Worm (Caenorhabditis elegans): ENCODE results near the gene nhr-52.

DNA sequence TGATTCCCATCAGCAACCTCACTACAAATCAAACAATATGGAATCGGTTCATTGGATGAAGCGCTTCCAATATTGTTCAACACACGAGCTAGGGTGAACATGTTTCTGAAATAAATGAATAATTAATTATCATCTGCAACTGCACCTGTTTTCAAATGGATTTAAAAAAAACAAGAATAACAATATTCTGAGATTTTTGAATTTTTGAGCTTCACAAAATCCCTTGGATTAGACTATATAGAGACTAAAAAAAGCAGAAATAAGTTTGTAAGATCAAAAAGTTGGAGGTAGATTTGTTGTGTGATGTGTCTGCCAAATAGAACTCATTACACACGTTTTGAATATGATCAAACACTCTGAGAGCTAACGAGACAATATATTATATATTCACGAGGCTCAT lies 22.5 kb downstream of the nhr-52 start, which contains the start of gene nhr-199:
- TF ChIP-seq mxl-1 (tag; optimal IDR thresholded peaks at IDR 0.05) = no peak
- TF ChIP-seq F39B2.1 (GFP tag; IDR thresholded peaks at IDR 0.05) = no peak
- no peak for TF ChIP-seq unc-62 (GFP tag; optimal IDR thresholded peaks at IDR 0.05)
- no peak for TF ChIP-seq ceh-58 (GFP tag; IDR thresholded peaks at IDR 0.05)
- TF ChIP-seq B0019.2 (GFP tag; conservative IDR thresholded peaks at IDR 0.05) = no peak
- no peak for TF ChIP-seq ets-4 (GFP tag; optimal IDR thresholded peaks at IDR 0.05)
- TF ChIP-seq madf-10 (tag; optimal IDR thresholded peaks at IDR 0.05) = no peak
- no peak for TF ChIP-seq snpc-4 (GFP tag; optimal IDR thresholded peaks at IDR 0.05)
- no peak for TF ChIP-seq snpc-4 (tag; optimal IDR thresholded peaks at IDR 0.05)
- TF ChIP-seq die-1 (tag; optimal IDR thresholded peaks at IDR 0.05) = no peak
- TF ChIP-seq ztf-28 (GFP tag; IDR thresholded peaks at IDR 0.05) = no peak
